Worm (Caenorhabditis elegans) whole organism, young adult: ENCODE data around the gene ZK180.5.

ENCODE experiments used
- D2030.7 ChIP-seq: fragments of 200-800 bp; sonication (Bioruptor generic); IDR thresholded peaks from 2 replicates; pipeline ENCODE4 v1.3.6; 2022; ENCODE audit warnings: missing genetic modification reagents, missing genetic modification characterization, missing compliant biosample characterization
- F22D6.2 ChIP-seq: sonication (generic microtip); optimal IDR thresholded peaks from 2 replicates; lab custom pipeline; 2016; ENCODE audit warnings: mild to moderate bottlenecking, missing genetic modification characterization, missing compliant biosample characterization
- F23B12.7 ChIP-seq: sonication (generic microtip); optimal IDR thresholded peaks from 2 replicates; lab custom pipeline; 2017; ENCODE audit warnings: missing genetic modification characterization, mild to moderate bottlenecking, missing compliant biosample characterization, antibody characterized with exemption, moderate library complexity; ENCODE audit not compliant: insufficient read depth
- F37B4.10 ChIP-seq: fragments of 200-800 bp; sonication (Bioruptor generic); IDR thresholded peaks from 2 replicates; pipeline ENCODE4 v1.3.6; 2022; ENCODE audit warnings: missing genetic modification characterization, missing compliant biosample characterization
- K11D2.4 ChIP-seq: fragments of 200-800 bp; sonication (Bioruptor generic); IDR thresholded peaks from 2 replicates; pipeline ENCODE4 v1.3.6; 2022; ENCODE audit warnings: missing genetic modification reagents, missing genetic modification characterization, missing compliant biosample characterization
- Y53G8AR.9 ChIP-seq: fragments of 200-800 bp; sonication (Bioruptor generic); conservative IDR thresholded peaks from 2 replicates; pipeline ENCODE4 v1.3.6; 2022; ENCODE audit warnings: missing genetic modification reagents, missing genetic modification characterization, missing compliant biosample characterization
- Y56A3A.18 ChIP-seq: fragments of 200-800 bp; sonication (Bioruptor generic); IDR thresholded peaks from 2 replicates; pipeline ENCODE4 v1.3.6; 2022; ENCODE audit warnings: missing genetic modification reagents, missing genetic modification characterization, missing compliant biosample characterization
- Y95B8A.8 ChIP-seq: fragments of 200-800 bp; sonication (Bioruptor generic); IDR thresholded peaks from 2 replicates; pipeline ENCODE4 v1.3.6; 2022; ENCODE audit warnings: missing genetic modification reagents, missing genetic modification characterization, missing compliant biosample characterization
- ZK185.1 ChIP-seq: sonication (generic microtip); optimal IDR thresholded peaks from 2 replicates; lab custom pipeline; 2016; ENCODE audit warnings: mild to moderate bottlenecking, missing genetic modification characterization, missing compliant biosample characterization; ENCODE audit not compliant: poor library complexity, severe bottlenecking
- ama-1 ChIP-seq, 3 experiments: fragments of 150-350 bp in 1 of 3; sonication (generic microtip) in 2 of 3; optimal IDR thresholded peaks; 2 replicates each; lab custom pipeline; 2014 to 2018; ENCODE audit warnings: missing biosample characterization in 2 of 3, missing genetic modification characterization in 2 of 3, missing genetic modification reagents in 2 of 3
- aptf-2 ChIP-seq: fragments of 200-800 bp; sonication (Bioruptor generic); conservative IDR thresholded peaks from 2 replicates; pipeline ENCODE4 v1.3.6; 2022; ENCODE audit warnings: missing genetic modification reagents, missing genetic modification characterization, missing compliant biosample characterization
- atf-7 ChIP-seq: sonication (generic microtip); optimal IDR thresholded peaks from 2 replicates; lab custom pipeline; 2017; ENCODE audit warnings: mild to moderate bottlenecking, missing genetic modification characterization, missing compliant biosample characterization
- athp-1 ChIP-seq: sonication (generic microtip); optimal IDR thresholded peaks from 2 replicates; lab custom pipeline; 2017; ENCODE audit warnings: mild to moderate bottlenecking, missing genetic modification characterization, missing compliant biosample characterization
- attf-3 ChIP-seq: fragments of 200-800 bp; sonication (Bioruptor generic); conservative IDR thresholded peaks from 2 replicates; pipeline ENCODE4 v1.3.6; 2022; ENCODE audit warnings: missing genetic modification reagents, missing genetic modification characterization, missing compliant biosample characterization
- bed-2 ChIP-seq: fragments of 200-800 bp; sonication (Bioruptor generic); IDR thresholded peaks from 2 replicates; pipeline ENCODE4 v1.3.6; 2022; ENCODE audit warnings: missing genetic modification reagents, missing genetic modification characterization, missing compliant biosample characterization
- cebp-2 ChIP-seq: fragments of 200-800 bp; sonication (Bioruptor generic); IDR thresholded peaks from 2 replicates; pipeline ENCODE4 v1.3.6; 2022; ENCODE audit warnings: missing genetic modification characterization, missing compliant biosample characterization
- ceh-79 ChIP-seq: sonication (generic microtip); optimal IDR thresholded peaks from 2 replicates; lab custom pipeline; 2017; ENCODE audit warnings: mild to moderate bottlenecking, missing genetic modification characterization, missing compliant biosample characterization
- die-1 ChIP-seq: sonication (generic microtip); optimal IDR thresholded peaks from 2 replicates; lab custom pipeline; 2016; ENCODE audit warnings: missing genotype, mild to moderate bottlenecking, missing genetic modification characterization, missing compliant biosample characterization
- fkh-3 ChIP-seq: sonication (generic microtip); optimal IDR thresholded peaks from 2 replicates; lab custom pipeline; 2016; ENCODE audit warnings: mild to moderate bottlenecking, missing genetic modification characterization, missing compliant biosample characterization
- gei-17 ChIP-seq: fragments of 200-800 bp; sonication (Bioruptor generic); optimal IDR thresholded peaks from 2 replicates; lab custom pipeline; 2018; ENCODE audit warnings: mild to moderate bottlenecking, missing genetic modification characterization, missing compliant biosample characterization
- him-1 ChIP-seq: sonication (generic microtip); optimal IDR thresholded peaks from 2 replicates; lab custom pipeline; 2016; ENCODE audit warnings: missing genotype, missing genetic modification reagents, missing genetic modification characterization, missing compliant biosample characterization
- hlh-12 ChIP-seq: sonication (generic microtip); optimal IDR thresholded peaks from 2 replicates; lab custom pipeline; 2016; ENCODE audit warnings: missing genetic modification characterization, missing compliant biosample characterization
- hlh-26 ChIP-seq: fragments of 200-800 bp; sonication (Bioruptor generic); conservative IDR thresholded peaks from 2 replicates; pipeline ENCODE4 v1.3.6; 2022; ENCODE audit warnings: missing genetic modification reagents, missing genetic modification characterization, missing compliant biosample characterization
- hsf-1 ChIP-seq: fragments of 200-800 bp; sonication (Bioruptor generic); IDR thresholded peaks from 2 replicates; pipeline ENCODE4 v1.3.6; 2022; ENCODE audit warnings: missing genetic modification reagents, missing genetic modification characterization, missing compliant biosample characterization
- let-526 ChIP-seq: fragments of 200-800 bp; sonication (Bioruptor generic); IDR thresholded peaks from 2 replicates; pipeline ENCODE4 v1.3.6; 2022; ENCODE audit warnings: missing genetic modification reagents, missing genetic modification characterization, missing compliant biosample characterization
- lin-54 ChIP-seq: fragments of 200-800 bp; sonication (Bioruptor generic); optimal IDR thresholded peaks from 2 replicates; lab custom pipeline; 2018; ENCODE audit warnings: mild to moderate bottlenecking, missing genetic modification characterization, missing compliant biosample characterization
- lsl-1 ChIP-seq: fragments of 200-800 bp; sonication (Bioruptor generic); optimal IDR thresholded peaks from 2 replicates; lab custom pipeline; 2018; ENCODE audit warnings: mild to moderate bottlenecking, missing genetic modification characterization, moderate library complexity, missing compliant biosample characterization
- lsy-27 ChIP-seq: sonication (generic microtip); optimal IDR thresholded peaks from 2 replicates; lab custom pipeline; 2017; ENCODE audit warnings: missing genetic modification characterization, mild to moderate bottlenecking, missing compliant biosample characterization, antibody characterized with exemption, missing genotype, borderline replicate concordance; ENCODE audit not compliant: insufficient read depth
- madf-10 ChIP-seq: sonication (generic microtip); optimal IDR thresholded peaks from 2 replicates; lab custom pipeline; 2016; ENCODE audit warnings: mild to moderate bottlenecking, missing genetic modification characterization, missing compliant biosample characterization
- madf-3 ChIP-seq: fragments of 200-800 bp; sonication (Bioruptor generic); IDR thresholded peaks from 2 replicates; pipeline ENCODE4 v1.3.6; 2022; ENCODE audit warnings: missing genetic modification reagents, missing genetic modification characterization, missing compliant biosample characterization
- madf-6 ChIP-seq: fragments of 200-800 bp; sonication (Bioruptor generic); IDR thresholded peaks from 2 replicates; pipeline ENCODE4 v1.3.6; 2022; ENCODE audit warnings: missing genetic modification reagents, missing genetic modification characterization, missing compliant biosample characterization
- nfya-1 ChIP-seq: sonication (generic microtip); optimal IDR thresholded peaks from 2 replicates; lab custom pipeline; 2017; ENCODE audit warnings: antibody characterized with exemption, missing compliant biosample characterization, missing genetic modification characterization, borderline replicate concordance; ENCODE audit not compliant: insufficient read depth
- nfyb-1 ChIP-seq: fragments of 200-800 bp; sonication (Bioruptor generic); IDR thresholded peaks from 2 replicates; pipeline ENCODE4 v1.3.6; 2022; ENCODE audit warnings: missing genetic modification reagents, missing genetic modification characterization, missing compliant biosample characterization
- nhr-179 ChIP-seq: sonication (generic microtip); optimal IDR thresholded peaks from 2 replicates; lab custom pipeline; 2016; ENCODE audit warnings: mild to moderate bottlenecking, missing genetic modification characterization, missing compliant biosample characterization
- nhr-27 ChIP-seq: fragments of 200-800 bp; sonication (Bioruptor generic); optimal IDR thresholded peaks from 2 replicates; lab custom pipeline; 2018; ENCODE audit warnings: mild to moderate bottlenecking, missing genetic modification characterization, moderate library complexity, missing compliant biosample characterization
- nhr-80 ChIP-seq: sonication (generic microtip); optimal IDR thresholded peaks from 2 replicates; lab custom pipeline; 2016; ENCODE audit warnings: missing genetic modification characterization, missing compliant biosample characterization
- nhr-90 ChIP-seq: sonication (generic microtip); optimal IDR thresholded peaks from 2 replicates; lab custom pipeline; 2016; ENCODE audit warnings: missing genotype, mild to moderate bottlenecking, missing genetic modification characterization, missing compliant biosample characterization
- pha-4 ChIP-seq: fragments of 150-350 bp; sonication (generic microtip); optimal IDR thresholded peaks from 2 replicates; lab custom pipeline; 2014; ENCODE audit warnings: missing biosample characterization, missing genetic modification reagents, missing genetic modification characterization
- rcor-1 ChIP-seq: fragments of 200-800 bp; sonication (Bioruptor generic); IDR thresholded peaks from 2 replicates; pipeline ENCODE4 v1.3.6; 2022; ENCODE audit warnings: missing genetic modification reagents, missing genetic modification characterization, missing compliant biosample characterization
- rpc-1 ChIP-seq, 2 experiments: fragments of 150-350 bp in 1 of 2; sonication (generic microtip) in 1 of 2; optimal IDR thresholded peaks; 2 replicates each; lab custom pipeline; 2014 to 2018; ENCODE audit warnings: missing biosample characterization in 1 of 2, missing genetic modification characterization in 1 of 2, missing genetic modification reagents in 1 of 2, missing genotype in 1 of 2
- sdz-38 ChIP-seq: sonication (generic microtip); optimal IDR thresholded peaks from 2 replicates; lab custom pipeline; 2016; ENCODE audit warnings: missing genotype, missing genetic modification characterization, missing compliant biosample characterization
- snpc-3.4 ChIP-seq: sonication (generic microtip); optimal IDR thresholded peaks from 2 replicates; lab custom pipeline; 2017; ENCODE audit warnings: missing genetic modification characterization, mild to moderate bottlenecking, missing compliant biosample characterization, antibody characterized with exemption, moderate library complexity, missing genotype, missing genetic modification reagents
- zfh-2 ChIP-seq: fragments of 200-800 bp; sonication (Bioruptor generic); conservative IDR thresholded peaks from 2 replicates; pipeline ENCODE4 v1.3.6; 2022; ENCODE audit warnings: missing genetic modification reagents, missing genetic modification characterization, missing compliant biosample characterization
- zim-3 ChIP-seq: sonication (generic microtip); optimal IDR thresholded peaks from 2 replicates; lab custom pipeline; 2017; ENCODE audit warnings: mild to moderate bottlenecking, missing genetic modification characterization, moderate library complexity, missing compliant biosample characterization
- ztf-28 ChIP-seq: fragments of 200-800 bp; sonication (Bioruptor generic); IDR thresholded peaks from 2 replicates; pipeline ENCODE4 v1.3.6; 2022; ENCODE audit warnings: missing genetic modification reagents, missing genetic modification characterization, missing compliant biosample characterization

Gene ZK180.5

DNA sequence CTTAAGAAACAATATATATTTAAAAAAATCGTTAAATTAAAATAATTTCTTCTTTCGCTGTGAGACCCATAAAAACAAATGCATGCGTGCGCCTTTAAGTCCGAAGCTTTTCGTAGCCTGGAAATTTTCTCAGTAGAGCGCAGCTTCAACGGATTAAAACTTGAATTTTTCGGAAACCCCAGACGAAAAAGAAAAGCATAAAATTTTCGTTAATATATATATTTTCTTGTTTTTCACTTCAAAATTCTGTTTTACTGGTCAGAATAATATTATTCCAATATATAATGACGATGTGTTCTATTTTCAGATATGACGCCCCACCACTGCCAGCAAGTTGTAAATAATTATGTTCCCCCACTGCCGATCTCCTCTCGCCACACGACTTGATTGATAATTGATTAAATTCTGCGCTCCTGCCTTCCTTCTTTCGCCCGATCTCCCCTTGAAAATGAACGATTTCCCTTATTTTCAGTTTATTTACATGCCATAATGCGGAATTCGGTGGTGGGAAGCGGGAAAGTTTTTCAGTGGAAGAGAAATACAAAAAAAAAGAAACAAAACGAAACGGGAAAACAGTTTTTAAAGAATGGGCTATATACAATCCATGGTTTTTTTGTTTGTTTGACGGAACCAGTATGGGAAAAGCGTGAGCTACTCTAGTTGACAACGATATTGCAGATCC, 48.8 kb downstream of the ZK180.5 start (continued):
- TF ChIP-seq hlh-12 (no peak), F22D6.2 (tag; lab: Kevin White, UChicago) (peak; percentile 16), aptf-2 (no peak), Y53G8AR.9 (GFP tag; lab: Robert Waterston, UW) (peak; percentile 75), die-1 (tag; lab: Kevin White, UChicago) (peak; percentile 1), hsf-1 (GFP tag; lab: Robert Waterston, UW) (peak; percentile 53), fkh-3 (tag; lab: Kevin White, UChicago) (no peak), Y95B8A.8 (peak; percentile 68), bed-2 (GFP tag; lab: Robert Waterston, UW) (no peak), rcor-1 (peak; percentile 12; the same call in 1 of the 2 replicates), pha-4 (tag; lab: Kevin White, UChicago) (peak; percentile 70), sdz-38 (no peak), snpc-3.4 (no peak), D2030.7 (peak; percentile 33; the same call in 1 of the 2 replicates), rpc-1 (optimal IDR thresholded peaks at IDR 0.05; lab: Kevin White, UChicago) (no peak), rpc-1 (tag; optimal IDR thresholded peaks at IDR 0.05; lab: Kevin White, UChicago) (no peak), F37B4.10 (GFP tag; lab: Robert Waterston, UW) (no peak), lsl-1 (peak; percentile 92), nhr-27 (no peak), zfh-2 (GFP tag; lab: Robert Waterston, UW) (no peak), madf-6 (peak; percentile 76), cebp-2 (GFP tag; lab: Robert Waterston, UW) (no peak), athp-1 (tag; lab: Kevin White, UChicago) (peak; percentile 75), madf-3 (peak; percentile 63; the same call in 1 of the 2 replicates), nfyb-1 (GFP tag; lab: Robert Waterston, UW) (0 out of 2 replicates have a peak, but pooled peaks have one; percentile 21), let-526 (GFP tag; lab: Robert Waterston, UW) (no peak), ceh-79 (peak; percentile 86), nhr-90 (tag; lab: Kevin White, UChicago) (peak; percentile 65), ZK185.1 (tag; lab: Kevin White, UChicago) (peak; percentile 53), him-1 (tag; lab: Kevin White, UChicago) (peak; percentile 48), nfya-1 (tag; lab: Kevin White, UChicago) (no peak), nhr-80 (tag; lab: Kevin White, UChicago) (no peak), hlh-26 (no peak), atf-7 (tag; lab: Kevin White, UChicago) (peak; percentile 31)

DNA sequence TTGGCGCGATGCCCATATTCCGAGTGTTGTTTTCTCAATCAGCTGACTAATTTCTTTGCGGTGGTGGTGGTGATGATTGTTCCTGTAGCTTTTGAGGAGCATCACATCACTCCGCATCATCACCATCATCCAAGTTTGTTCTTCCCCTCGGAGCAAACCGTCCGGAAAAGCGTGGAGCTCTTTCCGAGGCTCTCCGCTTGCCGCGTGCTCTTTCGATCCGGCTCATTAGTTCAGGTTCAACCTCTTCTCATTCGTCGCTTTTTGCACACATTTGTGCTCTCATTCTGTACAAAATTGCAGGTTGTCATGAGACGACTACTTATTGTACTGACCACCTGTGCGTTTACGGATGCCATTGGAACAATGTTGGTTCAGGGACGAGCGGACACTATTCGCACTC, 51.8 kb downstream of the ZK180.5 start, which contains the start of gene M01H9.5:
Gene M01H9.5, plus strand, starts transcription at position 301 of the 400 bp plus-strand sequence.
- no peak for TF ChIP-seq madf-3
- TF ChIP-seq K11D2.4 (GFP tag; lab: Robert Waterston, UW): no peak
- no peak for TF ChIP-seq attf-3 (GFP tag; lab: Robert Waterston, UW)
- TF ChIP-seq lin-54 (GFP tag; lab: Kevin White, UChicago): no peak
- no peak for TF ChIP-seq F23B12.7 (tag; lab: Kevin White, UChicago)
- no peak for TF ChIP-seq Y56A3A.18 (GFP tag; lab: Robert Waterston, UW)
- no peak for TF ChIP-seq zim-3 (tag; lab: Kevin White, UChicago)
- no peak for TF ChIP-seq madf-6
- TF ChIP-seq nhr-80 (tag; lab: Kevin White, UChicago): no peak
- TF ChIP-seq madf-10 (tag; lab: Kevin White, UChicago): no peak
- TF ChIP-seq gei-17 (GFP tag; lab: Kevin White, UChicago): no peak
- no peak for TF ChIP-seq ama-1 (optimal IDR thresholded peaks at IDR 0.05; lab: Kevin White, UChicago)
- no peak for TF ChIP-seq ama-1 (GFP tag; optimal IDR thresholded peaks at IDR 0.05; lab: Kevin White, UChicago)
- TF ChIP-seq nhr-179: no peak
- no peak for TF ChIP-seq D2030.7
- no peak for TF ChIP-seq ztf-28 (GFP tag; lab: Robert Waterston, UW)
- no peak for TF ChIP-seq lsy-27 (tag; lab: Kevin White, UChicago)
